Fruit fly (Drosophila melanogaster) S2 (cell line): ENCODE measurements around the gene zfh2.

Source experiments
- CG8478 ChIP-seq: fragments of >200 bp; optimal IDR thresholded peaks from 2 replicates; lab custom pipeline; 2018
- CTCF ChIP-seq, 2 experiments: fragments of >200 bp; optimal IDR thresholded peaks; 2 replicates each; lab custom pipeline; 2018

DNA sequence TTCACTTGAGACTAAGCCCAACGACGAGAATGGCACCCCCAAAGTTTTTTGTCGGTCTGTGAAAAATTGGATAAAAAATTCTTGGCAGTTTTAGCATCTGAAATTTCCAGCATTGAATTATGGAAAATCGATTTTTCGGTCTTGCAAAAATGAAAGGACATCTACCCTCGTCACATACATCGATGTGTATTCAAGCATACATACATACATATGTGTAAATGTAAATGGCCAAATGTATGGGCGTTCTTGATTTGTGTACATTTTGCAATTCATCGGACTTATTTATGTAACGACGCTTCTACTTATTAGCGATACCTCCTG, 12.1 kb upstream of the zfh2 start:
- no peak for TF ChIP-seq CTCF (optimal IDR thresholded peaks at IDR 0.05; lab: Kevin White, UChicago)
- no peak for TF ChIP-seq CG8478 (lab: Kevin White, UChicago)
